Fruit fly (Drosophila melanogaster) S2 (cell line): ENCODE results near the gene CG44008.

Experiments
- CG8478 ChIP-seq: fragments of >200 bp; optimal IDR thresholded peaks from 2 replicates; lab custom pipeline; 2018
- CTCF ChIP-seq, 2 experiments: fragments of >200 bp; optimal IDR thresholded peaks; 2 replicates each; lab custom pipeline; 2018

DNA sequence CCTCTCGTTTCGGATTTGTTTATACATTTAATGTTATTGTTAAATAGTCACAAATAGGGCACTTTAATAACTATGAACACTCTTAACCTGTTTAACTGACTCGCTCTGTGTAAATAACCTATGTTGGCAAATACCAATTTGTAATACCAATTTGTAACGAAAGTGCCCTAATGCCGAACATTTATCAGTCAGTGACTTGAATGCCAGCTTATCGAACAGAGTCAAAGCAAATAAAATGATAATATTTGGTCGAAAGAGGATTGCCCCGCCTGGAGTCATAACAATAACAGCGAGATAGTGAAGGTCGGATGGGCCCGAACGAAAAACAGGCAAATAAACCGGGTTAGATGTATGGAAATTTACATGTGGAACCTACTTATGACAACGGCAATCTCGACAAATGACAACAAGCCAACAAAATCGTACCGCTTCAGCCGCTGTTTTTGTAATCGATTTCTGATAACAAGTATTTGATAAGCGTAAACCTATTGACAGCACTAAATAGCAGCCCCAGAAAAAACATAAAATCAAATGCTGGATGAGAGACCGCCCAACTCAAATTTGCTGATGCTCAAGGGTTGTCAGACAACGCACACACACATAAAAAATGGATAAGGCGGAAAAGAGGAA lies 3.0 kb upstream of the CG44008 start:
- TF ChIP-seq CTCF (optimal IDR thresholded peaks at IDR 0.05; lab: Kevin White, UChicago) (no peak), CG8478 (lab: Kevin White, UChicago) (no peak)
